Worm (Caenorhabditis elegans): ENCODE results near the gene cyn-4.

The cyn-4 gene

ce11 chrII:10843527-10843926 is 28.9 kb downstream of the cyn-4 start, which contains the start of gene M106.8:
Gene M106.8 (minus strand): TSS chrII:10843627.
- TF ChIP-seq aha-1 (tag) = peak; percentile 67
- no peak for TF ChIP-seq F37D6.2 (tag; optimal IDR thresholded peaks at IDR 0.05)
- no peak for TF ChIP-seq Y48G9A.11 (GFP tag; IDR thresholded peaks at IDR 0.05)
- no peak for TF ChIP-seq zag-1 (tag; optimal IDR thresholded peaks at IDR 0.05)
- no peak for TF ChIP-seq dve-1 (tag; optimal IDR thresholded peaks at IDR 0.05; ENCODE audit: insufficient read depth)
- no peak for TF ChIP-seq nhr-48 (tag; optimal IDR thresholded peaks at IDR 0.05)
- TF ChIP-seq mxl-2 (GFP tag; conservative IDR thresholded peaks at IDR 0.05) = no peak

ce11 chrII:10840067-10840466 is 32.3 kb downstream of the cyn-4 start:
- TF ChIP-seq dmd-9 (GFP tag; IDR thresholded peaks at IDR 0.05) (peak; percentile 79; the same call in 1 of the 2 replicates), zag-1 (tag; optimal IDR thresholded peaks at IDR 0.05) (no peak), lin-38 (GFP tag; IDR thresholded peaks at IDR 0.05) (peak; percentile 85), F37D6.2 (tag; optimal IDR thresholded peaks at IDR 0.05) (peak; percentile 45), snpc-4 (tag; optimal IDR thresholded peaks at IDR 0.05) (no peak), nhr-102 (tag; optimal IDR thresholded peaks at IDR 0.05) (peak; percentile 84), dpl-1 (GFP tag; optimal IDR thresholded peaks at IDR 0.05) (peak; percentile 63), nhr-28 (tag; optimal IDR thresholded peaks at IDR 0.05) (peak; percentile 59), lin-29 (GFP tag; IDR thresholded peaks at IDR 0.05) (peak; percentile 64; the same call in 1 of the 2 replicates), nhr-42 (GFP tag; IDR thresholded peaks at IDR 0.05) (peak; percentile 76; the same call in 1 of the 2 replicates), unc-130 (GFP tag; optimal IDR thresholded peaks at IDR 0.05) (peak; percentile 64), lir-3 (tag; optimal IDR thresholded peaks at IDR 0.05) (peak; percentile 59), ZK546.5 (tag; optimal IDR thresholded peaks at IDR 0.05) (no peak), T26A8.4 (GFP tag; IDR thresholded peaks at IDR 0.05) (peak; percentile 86), attf-4 (tag; optimal IDR thresholded peaks at IDR 0.05) (no peak), mdt-29 (GFP tag; IDR thresholded peaks at IDR 0.05) (peak; percentile 65), lin-1 (GFP tag; IDR thresholded peaks at IDR 0.05) (peak; percentile 91), hif-1 (tag; optimal IDR thresholded peaks at IDR 0.05) (peak; percentile 50 to 56), mep-1 (tag; optimal IDR thresholded peaks at IDR 0.05) (peak; percentile 93), fos-1 (tag; optimal IDR thresholded peaks at IDR 0.05) (no peak), dmd-6 (GFP tag; IDR thresholded peaks at IDR 0.05) (peak; percentile 72), ztf-7 (tag; optimal IDR thresholded peaks at IDR 0.05) (peak; percentile 69), aly-2 (tag; optimal IDR thresholded peaks at IDR 0.05) (peak; percentile 23), ceh-44 (GFP tag; IDR thresholded peaks at IDR 0.05) (peak; percentile 67; the same call in 1 of the 2 replicates), madf-9 (GFP tag; conservative IDR thresholded peaks at IDR 0.05) (peak; percentile 83), mes-2 (tag; optimal IDR thresholded peaks at IDR 0.05; ENCODE audit: poor library complexity, severe bottlenecking) (peak; percentile 91), nhr-10 (tag; optimal IDR thresholded peaks at IDR 0.05) (peak; percentile 16), ceh-82 (tag; optimal IDR thresholded peaks at IDR 0.05) (no peak), rbr-2 (tag; optimal IDR thresholded peaks at IDR 0.05) (peak; percentile 85), nhr-25 (tag; optimal IDR thresholded peaks at IDR 0.05; ENCODE audit: borderline replicate concordance, insufficient read depth) (peak; percentile 62), sdz-12 (GFP tag; optimal IDR thresholded peaks at IDR 0.05) (peak; percentile 75), saeg-2 (GFP tag; IDR thresholded peaks at IDR 0.05) (peak; percentile 30; the same call in 1 of the 2 replicates), nhr-77 (tag; optimal IDR thresholded peaks at IDR 0.05) (peak; percentile 34), nhr-111 (GFP tag; optimal IDR thresholded peaks at IDR 0.05) (peak; percentile 73), F10B5.3 (tag; optimal IDR thresholded peaks at IDR 0.05) (peak; percentile 11), madf-5 (GFP tag; IDR thresholded peaks at IDR 0.05) (peak; percentile 79 to 83; a peak in 3 of 4 replicates), lin-15B (tag; optimal IDR thresholded peaks at IDR 0.05) (no peak), vab-7 (GFP tag; IDR thresholded peaks at IDR 0.05) (peak; percentile 95), ceh-28 (tag; optimal IDR thresholded peaks at IDR 0.05) (no peak), egl-43 (GFP tag; IDR thresholded peaks at IDR 0.05) (peak; percentile 94), Y75B8A.6 (GFP tag; IDR thresholded peaks at IDR 0.05) (0 out of 2 replicates have a peak, but pooled peaks have one; percentile 60), aha-1 (tag) (peak; percentile 98), nhr-76 (tag; optimal IDR thresholded peaks at IDR 0.05) (no peak), gei-8 (GFP tag; optimal IDR thresholded peaks at IDR 0.05) (peak; percentile 60), nhr-48 (tag; optimal IDR thresholded peaks at IDR 0.05) (peak; percentile 55), ZK337.2 (GFP tag; IDR thresholded peaks at IDR 0.05) (peak; percentile 82; the same call in 1 of the 2 replicates)
